Worm (Caenorhabditis elegans) whole organism, L1 larva: ENCODE data around the gene mrps-14.

Source experiments
- fos-1 ChIP-seq: fragments of 150-350 bp; optimal IDR thresholded peaks from 2 replicates; lab custom pipeline; 2014; ENCODE audit warnings: missing biosample characterization, missing genetic modification characterization
- lin-13 ChIP-seq: fragments of 150-350 bp; optimal IDR thresholded peaks from 2 replicates; lab custom pipeline; 2014; ENCODE audit warnings: missing biosample characterization, missing genetic modification reagents, missing genetic modification characterization
- pag-3 ChIP-seq: sonication (generic microtip); optimal IDR thresholded peaks from 2 replicates; lab custom pipeline; 2017; ENCODE audit warnings: missing genetic modification characterization, mild to moderate bottlenecking, missing compliant biosample characterization, antibody characterized with exemption, borderline replicate concordance; ENCODE audit not compliant: insufficient read depth
- vab-15 ChIP-seq: sonication (generic microtip); optimal IDR thresholded peaks from 2 replicates; lab custom pipeline; 2017; ENCODE audit warnings: missing genotype, mild to moderate bottlenecking, missing genetic modification characterization, missing compliant biosample characterization

- TF ChIP-seq lin-13 (no peak), vab-15 (tag; lab: Kevin White, UChicago) (no peak), pag-3 (tag; lab: Kevin White, UChicago) (no peak), fos-1 (tag; lab: Kevin White, UChicago) (no peak)
Measured at ce11 chrII:10230972-10231371, 11.3 kb downstream of the mrps-14 start, which contains the start of gene T01E8.8.
